Fruit fly (Drosophila melanogaster) S2 (cell line): ENCODE data around the gene dsd.

ENCODE experiments used
- CG8478 ChIP-seq: fragments of >200 bp; optimal IDR thresholded peaks from 2 replicates; lab custom pipeline; 2018
- CTCF ChIP-seq, 2 experiments: fragments of >200 bp; optimal IDR thresholded peaks; 2 replicates each; lab custom pipeline; 2018

dm6 chr3R:27593580-27594187, 13.5 kb downstream of the dsd start:
- TF ChIP-seq CG8478 (no peak), CTCF (optimal IDR thresholded peaks at IDR 0.05; lab: Kevin White, UChicago) (no peak)
